Worm (Caenorhabditis elegans): ENCODE results near the gene F40G12.11.

- TF ChIP-seq nhr-76 (tag; optimal IDR thresholded peaks at IDR 0.05) (no peak), fkh-10 (GFP tag; optimal IDR thresholded peaks at IDR 0.05) (no peak), snu-23 (GFP tag; optimal IDR thresholded peaks at IDR 0.05) (no peak), nhr-237 (tag; optimal IDR thresholded peaks at IDR 0.05) (no peak), sox-4 (tag; optimal IDR thresholded peaks at IDR 0.05) (no peak), pqm-1 (tag; optimal IDR thresholded peaks at IDR 0.05) (no peak), C16A3.4 (tag; optimal IDR thresholded peaks at IDR 0.05) (no peak), lir-3 (tag; optimal IDR thresholded peaks at IDR 0.05; ENCODE audit: poor library complexity) (no peak), lin-39 (tag; optimal IDR thresholded peaks at IDR 0.05) (no peak)
Observed at ce11 chrV:14317204-14317603, 31.2 kb downstream of the F40G12.11 start.
